Worm (Caenorhabditis elegans) whole organism, L4/young adult: Measurements from ENCODE around the gene pqn-51.

ENCODE experiments used
- W03F9.2 ChIP-seq: fragments of 150-350 bp; optimal IDR thresholded peaks from 2 replicates; lab custom pipeline; 2014; ENCODE audit warnings: missing biosample characterization, missing genetic modification characterization
- him-1 ChIP-seq: sonication (generic microtip); optimal IDR thresholded peaks from 2 replicates; lab custom pipeline; 2016; ENCODE audit warnings: missing genotype, missing genetic modification reagents, missing genetic modification characterization, missing compliant biosample characterization

DNA sequence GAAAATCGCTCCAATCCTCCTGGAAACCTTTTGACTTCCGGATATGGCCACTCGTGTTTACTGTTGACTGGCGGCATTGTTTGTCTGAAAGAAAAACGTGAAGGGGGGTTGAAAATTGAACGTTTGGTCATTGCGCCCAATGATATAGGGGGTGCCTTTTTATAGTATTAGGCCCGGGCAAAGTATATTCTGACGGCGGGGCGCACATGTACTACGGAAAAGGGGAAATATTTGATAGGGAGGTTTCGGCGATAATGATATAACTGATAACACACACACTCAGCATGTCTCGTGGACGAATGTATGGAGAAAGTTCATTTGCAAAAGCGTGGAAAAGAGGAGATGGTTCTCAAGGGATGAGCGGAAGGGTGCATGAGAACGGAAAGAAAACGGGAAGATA, 21.8 kb upstream of the pqn-51 start, which contains the start of gene cpt-4:
- TF ChIP-seq him-1 = no peak
- TF ChIP-seq W03F9.2 = no peak
